Worm (Caenorhabditis elegans) whole organism, L4 larva: ENCODE measurements around the gene arf-6.

Experiments
- D1046.2 ChIP-seq: fragments of 200-800 bp; sonication (Bioruptor generic); IDR thresholded peaks from 2 replicates; pipeline ENCODE4 v1.3.6; 2022; ENCODE audit warnings: missing genetic modification characterization, missing compliant biosample characterization
- F26F4.8 ChIP-seq: fragments of 200-800 bp; sonication (Bioruptor generic); conservative IDR thresholded peaks from 2 replicates; pipeline ENCODE4 v1.3.6; 2022; ENCODE audit warnings: missing genetic modification characterization, missing compliant biosample characterization
- F37D6.2 ChIP-seq: sonication (generic microtip); optimal IDR thresholded peaks from 2 replicates; lab custom pipeline; 2016; ENCODE audit warnings: mild to moderate bottlenecking, missing genetic modification characterization, missing compliant biosample characterization
- T20F7.1 ChIP-seq: fragments of 200-800 bp; sonication (Bioruptor generic); optimal IDR thresholded peaks from 2 replicates; lab custom pipeline; 2018; ENCODE audit warnings: mild to moderate bottlenecking, missing genetic modification characterization, missing compliant biosample characterization
- Y105C5A.15 ChIP-seq: fragments of 200-800 bp; sonication (Bioruptor generic); IDR thresholded peaks from 2 replicates; pipeline ENCODE4 v1.3.6; 2022; ENCODE audit warnings: missing genetic modification characterization, missing compliant biosample characterization
- Y48G9A.11 ChIP-seq: fragments of 200-800 bp; sonication (Bioruptor generic); IDR thresholded peaks from 2 replicates; pipeline ENCODE4 v1.3.6; 2022; ENCODE audit warnings: missing genetic modification reagents, missing genetic modification characterization, missing compliant biosample characterization
- Y5F2A.4 ChIP-seq: fragments of 200-800 bp; sonication (Bioruptor generic); optimal IDR thresholded peaks from 2 replicates; lab custom pipeline; 2018; ENCODE audit warnings: mild to moderate bottlenecking, missing genetic modification characterization, missing compliant biosample characterization
- ZK337.2 ChIP-seq: fragments of 200-800 bp; sonication (Bioruptor generic); IDR thresholded peaks from 2 replicates; pipeline ENCODE4 v1.3.6; 2022; ENCODE audit warnings: missing genetic modification reagents, missing genetic modification characterization, missing compliant biosample characterization
- aha-1 ChIP-seq: fragments of 150-350 bp; peaks from one replicate; lab custom pipeline; 2014; ENCODE audit warnings: missing biosample characterization, missing genetic modification characterization
- attf-4 ChIP-seq: sonication (generic microtip); optimal IDR thresholded peaks from 3 replicates; lab custom pipeline; 2017; ENCODE audit warnings: missing biosample characterization, missing genetic modification characterization
- ceh-20 ChIP-seq: fragments of 200-800 bp; sonication (Bioruptor generic); IDR thresholded peaks from 2 replicates; pipeline ENCODE4 v1.3.6; 2022; ENCODE audit warnings: missing genetic modification reagents, missing genetic modification characterization, missing compliant biosample characterization
- ceh-28 ChIP-seq: fragments of 150-350 bp; optimal IDR thresholded peaks from 2 replicates; lab custom pipeline; 2014; ENCODE audit warnings: missing biosample characterization, missing genetic modification reagents, missing genetic modification characterization
- daf-16 ChIP-seq, 3 experiments: sonication (generic microtip); optimal IDR thresholded peaks; 2 replicates each; lab custom pipeline; 2016 to 2017; ENCODE audit warnings: missing genetic modification characterization in 3 of 3, missing genetic modification reagents in 3 of 3, mild to moderate bottlenecking in 2 of 3, missing compliant biosample characterization in 2 of 3, missing biosample characterization in 1 of 3, moderate library complexity in 1 of 3
- daf-19 ChIP-seq: fragments of 200-800 bp; sonication (Bioruptor generic); conservative IDR thresholded peaks from 2 replicates; pipeline ENCODE4 v1.3.6; 2022; ENCODE audit warnings: missing genetic modification characterization, missing compliant biosample characterization
- dpl-1 ChIP-seq: fragments of 150-350 bp; optimal IDR thresholded peaks from 2 replicates; lab custom pipeline; 2014; ENCODE audit warnings: missing biosample characterization, missing genetic modification reagents, missing genetic modification characterization
- egl-43 ChIP-seq: fragments of 200-800 bp; sonication (Bioruptor generic); IDR thresholded peaks from 2 replicates; pipeline ENCODE4 v1.3.6; 2022; ENCODE audit warnings: missing genetic modification reagents, missing genetic modification characterization, missing compliant biosample characterization
- gei-8 ChIP-seq: fragments of 200-800 bp; sonication (Bioruptor generic); optimal IDR thresholded peaks from 2 replicates; lab custom pipeline; 2018; ENCODE audit warnings: mild to moderate bottlenecking, missing genetic modification characterization, missing compliant biosample characterization
- jun-1 ChIP-seq: fragments of 150-350 bp; optimal IDR thresholded peaks from 2 replicates; lab custom pipeline; 2014; ENCODE audit warnings: missing biosample characterization, missing genetic modification reagents, missing genetic modification characterization
- lin-29 ChIP-seq: fragments of 200-800 bp; sonication (Bioruptor generic); IDR thresholded peaks from 2 replicates; pipeline ENCODE4 v1.3.6; 2022; ENCODE audit warnings: missing genetic modification reagents, missing genetic modification characterization, missing compliant biosample characterization
- lir-3 ChIP-seq: sonication (generic microtip); optimal IDR thresholded peaks from 2 replicates; lab custom pipeline; 2016; ENCODE audit warnings: mild to moderate bottlenecking, missing genetic modification characterization, missing compliant biosample characterization
- lsy-2 ChIP-seq, 2 experiments: fragments of 150-350 bp in 1 of 2; sonication (generic microtip) in 1 of 2; optimal IDR thresholded peaks; 2 replicates each; lab custom pipeline; 2014 to 2017; ENCODE audit warnings: missing biosample characterization in 2 of 2, missing genetic modification characterization in 2 of 2
- mdl-1 ChIP-seq, 2 experiments: fragments of 150-350 bp in 1 of 2; sonication (generic microtip) in 1 of 2; optimal IDR thresholded peaks; 2 replicates each; lab custom pipeline; 2014 to 2017; ENCODE audit warnings: missing biosample characterization in 2 of 2, missing genetic modification characterization in 2 of 2
- mdt-29 ChIP-seq: fragments of 200-800 bp; sonication (Bioruptor generic); IDR thresholded peaks from 2 replicates; pipeline ENCODE4 v1.3.6; 2022; ENCODE audit warnings: missing genetic modification reagents, missing genetic modification characterization, missing compliant biosample characterization
- mep-1 ChIP-seq: fragments of 150-350 bp; sonication (generic microtip); optimal IDR thresholded peaks from 3 replicates; lab custom pipeline; 2014; ENCODE audit warnings: missing biosample characterization, missing genetic modification characterization
- mxl-2 ChIP-seq: fragments of 200-800 bp; sonication (Bioruptor generic); conservative IDR thresholded peaks from 2 replicates; pipeline ENCODE4 v1.3.6; 2022; ENCODE audit warnings: missing genetic modification reagents, missing genetic modification characterization, missing compliant biosample characterization
- nhr-10 ChIP-seq: fragments of 150-350 bp; optimal IDR thresholded peaks from 2 replicates; lab custom pipeline; 2014; ENCODE audit warnings: missing biosample characterization, missing genetic modification characterization
- nhr-237 ChIP-seq: sonication (generic microtip); optimal IDR thresholded peaks from 2 replicates; lab custom pipeline; 2017; ENCODE audit warnings: missing biosample characterization, missing genetic modification characterization
- pha-4 ChIP-seq, 2 experiments: fragments of 150-350 bp in 1 of 2; fragments of 200-800 bp in 1 of 2; sonication (Bioruptor generic) in 1 of 2; IDR thresholded peaks in 1 of 2; optimal IDR thresholded peaks in 1 of 2; 2 replicates each; pipeline versions ENCODE4 v1.3.6 to Lab custom; 2014 to 2022; ENCODE audit warnings: missing genetic modification characterization in 2 of 2, missing genetic modification reagents in 2 of 2, missing biosample characterization in 1 of 2, missing compliant biosample characterization in 1 of 2
- php-3 ChIP-seq: fragments of 200-800 bp; sonication (Bioruptor generic); IDR thresholded peaks from 2 replicates; pipeline ENCODE4 v1.3.6; 2022; ENCODE audit warnings: missing genetic modification reagents, missing genetic modification characterization, missing compliant biosample characterization
- pqm-1 ChIP-seq: sonication (generic microtip); optimal IDR thresholded peaks from 2 replicates; lab custom pipeline; 2017; ENCODE audit warnings: missing biosample characterization, missing genetic modification characterization
- sdz-12 ChIP-seq: fragments of 200-800 bp; sonication (Bioruptor generic); optimal IDR thresholded peaks from 2 replicates; lab custom pipeline; 2018; ENCODE audit warnings: mild to moderate bottlenecking, missing genetic modification characterization, missing compliant biosample characterization
- set-16 ChIP-seq: fragments of 200-800 bp; sonication (Bioruptor generic); IDR thresholded peaks from 2 replicates; pipeline ENCODE4 v1.3.6; 2022; ENCODE audit warnings: missing genetic modification reagents, missing genetic modification characterization, missing compliant biosample characterization
- snpc-1.2 ChIP-seq: fragments of 200-800 bp; sonication (Bioruptor generic); IDR thresholded peaks from 2 replicates; pipeline ENCODE4 v1.3.6; 2022; ENCODE audit warnings: missing genetic modification reagents, missing genetic modification characterization, missing compliant biosample characterization
- tra-1 ChIP-seq: fragments of 200-800 bp; sonication (Bioruptor generic); IDR thresholded peaks from 2 replicates; pipeline ENCODE4 v1.3.6; 2022; ENCODE audit warnings: missing genetic modification reagents, missing genetic modification characterization, missing compliant biosample characterization
- unc-62 ChIP-seq, 3 experiments: fragments of 150-350 bp in 1 of 3; sonication (generic microtip); optimal IDR thresholded peaks in 2 of 3; peaks in 1 of 3; 1 replicate in 1 of 3; 2 replicates in 2 of 3; lab custom pipeline; 2014 to 2017; ENCODE audit warnings: missing biosample characterization in 3 of 3, missing genetic modification characterization in 3 of 3, missing genetic modification reagents in 3 of 3, missing genotype in 1 of 3
- zag-1 ChIP-seq: fragments of 150-350 bp; optimal IDR thresholded peaks from 2 replicates; lab custom pipeline; 2014; ENCODE audit warnings: missing biosample characterization, missing genetic modification characterization
- ztf-11 ChIP-seq: fragments of 150-350 bp; optimal IDR thresholded peaks from 2 replicates; lab custom pipeline; 2014; ENCODE audit warnings: missing biosample characterization, missing genetic modification characterization

Gene arf-6

DNA sequence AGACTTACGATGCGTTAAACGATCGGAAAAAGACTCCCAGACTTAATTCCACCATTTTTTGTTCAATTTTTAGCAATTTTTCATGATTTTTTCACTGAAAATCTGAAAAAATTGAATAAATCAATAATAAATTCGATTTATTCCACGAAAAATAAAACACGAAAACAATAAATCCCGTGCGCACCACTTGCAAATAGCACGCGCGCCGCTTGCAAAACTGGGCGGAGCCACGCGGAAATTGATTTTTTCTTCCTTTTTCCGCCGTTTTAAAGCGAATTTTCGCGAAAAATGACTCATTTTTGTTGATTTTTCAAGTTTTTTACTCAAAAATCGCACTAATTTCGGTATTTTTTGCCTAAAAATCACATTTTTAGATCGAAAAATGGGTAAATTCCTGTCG is at the start of gene arf-6, which contains the start of gene Y116A8C.9 (continued):
- peak in 1 of 2 experiments; percentile 17 for TF ChIP-seq daf-16 (GFP tag; optimal IDR thresholded peaks at IDR 0.05; lab: Kevin White, UChicago)
- peak; percentile 20 for TF ChIP-seq daf-16 (tag; optimal IDR thresholded peaks at IDR 0.05; lab: Kevin White, UChicago)
- no peak for TF ChIP-seq T20F7.1 (GFP tag; lab: Kevin White, UChicago)

- TF ChIP-seq unc-62 (GFP tag; optimal IDR thresholded peaks at IDR 0.05 in 1 of 2; lab: Kevin White, UChicago) (peak in 1 of 2 experiments; percentile 91), unc-62 (tag; optimal IDR thresholded peaks at IDR 0.05; lab: Kevin White, UChicago) (no peak), gei-8 (GFP tag; lab: Kevin White, UChicago) (no peak), F26F4.8 (GFP tag; lab: Robert Waterston, UW) (no peak), ZK337.2 (GFP tag; lab: Robert Waterston, UW) (no peak)
Observed at ce11 chrIV:16898205-16898604, 48.7 kb upstream of the arf-6 start.

DNA sequence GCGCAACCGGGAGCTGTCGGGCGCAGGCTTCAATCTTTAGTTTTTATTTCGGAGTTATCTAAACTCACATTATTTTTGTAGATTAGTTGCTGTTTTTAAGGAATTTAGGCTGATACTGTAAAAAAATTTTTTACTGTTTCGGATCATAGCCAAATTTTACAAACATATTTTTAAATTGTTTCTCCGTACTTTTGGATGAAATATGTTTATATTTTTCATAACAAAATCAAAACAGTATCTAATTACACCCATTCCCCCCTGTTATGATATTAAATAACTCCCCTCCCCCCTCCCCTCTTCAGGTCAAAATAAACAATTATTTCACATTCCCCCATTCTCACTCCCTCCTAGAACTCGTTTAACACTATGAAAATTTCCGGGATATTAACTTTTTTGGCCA is 31.2 kb upstream of the arf-6 start, which contains the start of gene Y116A8C.3:
TSS of gene Y116A8C.3 (plus strand) at position 301 of the 400 bp plus-strand sequence.
- no peak for TF ChIP-seq aha-1 (tag; lab: Kevin White, UChicago)
- TF ChIP-seq snpc-1.2 (GFP tag; lab: Robert Waterston, UW), result 0 out of 2 replicates have a peak, but pooled peaks have one; percentile 22

ce11 chrIV:16917831-16918429 is 29.0 kb upstream of the arf-6 start, which contains the start of the genes Y116A8C.469 and Y116A8C.468:
Y116A8C.469 (minus strand) TSS chrIV:16917931.
Y116A8C.468 (plus strand) TSS chrIV:16918379.
- TF ChIP-seq jun-1 (tag; lab: Kevin White, UChicago) (no peak), set-16 (GFP tag; lab: Robert Waterston, UW) (no peak), nhr-10 (tag; lab: Kevin White, UChicago) (no peak), attf-4 (tag; lab: Kevin White, UChicago) (no peak), sdz-12 (no peak), daf-16 (GFP tag; optimal IDR thresholded peaks at IDR 0.05; lab: Kevin White, UChicago) (no peak), daf-16 (tag; optimal IDR thresholded peaks at IDR 0.05; lab: Kevin White, UChicago) (no peak), ceh-20 (GFP tag; lab: Robert Waterston, UW) (no peak)

ce11 chrIV:16919212-16919775 is 27.6 kb upstream of the arf-6 start, which contains the start of the genes Y116A8C.470 and Y116A8C.463:
Y116A8C.470 (minus strand) TSS chrIV:16919312.
Y116A8C.463 (plus strand) TSS chrIV:16919725.
- TF ChIP-seq D1046.2 (GFP tag; lab: Robert Waterston, UW) (no peak), lsy-2 (tag; optimal IDR thresholded peaks at IDR 0.05; lab: Kevin White, UChicago) (no peak), jun-1 (tag; lab: Kevin White, UChicago) (no peak), egl-43 (GFP tag; lab: Robert Waterston, UW) (no peak), mdl-1 (tag; optimal IDR thresholded peaks at IDR 0.05; lab: Kevin White, UChicago) (no peak), php-3 (no peak), ceh-28 (tag; lab: Kevin White, UChicago) (no peak), mdt-29 (GFP tag; lab: Robert Waterston, UW) (no peak), Y105C5A.15 (GFP tag; lab: Robert Waterston, UW) (no peak), dpl-1 (no peak), ztf-11 (no peak), Y48G9A.11 (GFP tag; lab: Robert Waterston, UW) (no peak), mxl-2 (no peak), mep-1 (tag; lab: Kevin White, UChicago) (no peak)

DNA sequence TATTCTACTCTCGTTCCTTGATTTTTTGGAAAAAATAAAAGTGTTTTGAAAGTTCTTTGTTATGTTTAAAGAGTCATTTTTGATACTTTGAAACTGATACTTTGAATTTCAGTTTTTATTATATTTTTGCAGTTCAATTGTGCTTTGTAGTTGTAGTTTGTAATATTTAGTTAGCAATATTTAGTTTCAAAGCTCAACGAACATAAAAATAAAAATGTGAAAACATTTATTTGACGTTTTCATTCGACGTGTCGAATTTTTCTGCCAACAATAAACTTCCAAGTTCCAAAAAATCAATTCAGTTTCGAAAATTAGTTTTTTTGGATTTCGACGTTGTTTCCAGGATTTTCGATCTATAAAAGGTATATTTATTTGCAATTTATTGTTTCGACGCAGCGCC is 26.9 kb upstream of the arf-6 start, which contains the start of gene nep-23:
TSS of gene nep-23 (plus strand) at position 301 of the 400 bp plus-strand sequence.
- TF ChIP-seq daf-19 (GFP tag; lab: Robert Waterston, UW), result no peak
- TF ChIP-seq Y5F2A.4 (GFP tag; lab: Kevin White, UChicago), result no peak
- TF ChIP-seq lin-29 (GFP tag; lab: Robert Waterston, UW), result no peak
- TF ChIP-seq zag-1 (tag; lab: Kevin White, UChicago), result no peak
- no peak for TF ChIP-seq lir-3 (tag; lab: Kevin White, UChicago)
- no peak for TF ChIP-seq gei-8 (GFP tag; lab: Kevin White, UChicago)
- no peak for TF ChIP-seq pqm-1 (tag; lab: Kevin White, UChicago)
- TF ChIP-seq pha-4 (GFP tag; IDR thresholded peaks at IDR 0.05; lab: Robert Waterston, UW), result no peak
- TF ChIP-seq pha-4 (tag; optimal IDR thresholded peaks at IDR 0.05; lab: Kevin White, UChicago), result no peak
- TF ChIP-seq jun-1 (tag; lab: Kevin White, UChicago), result no peak
- no peak for TF ChIP-seq nhr-237 (tag; lab: Kevin White, UChicago)
- TF ChIP-seq tra-1 (GFP tag; lab: Robert Waterston, UW), result no peak
- no peak for TF ChIP-seq F37D6.2
